Fruit fly (Drosophila melanogaster): ENCODE results near the gene CG14262.

The CG14262 gene

DNA sequence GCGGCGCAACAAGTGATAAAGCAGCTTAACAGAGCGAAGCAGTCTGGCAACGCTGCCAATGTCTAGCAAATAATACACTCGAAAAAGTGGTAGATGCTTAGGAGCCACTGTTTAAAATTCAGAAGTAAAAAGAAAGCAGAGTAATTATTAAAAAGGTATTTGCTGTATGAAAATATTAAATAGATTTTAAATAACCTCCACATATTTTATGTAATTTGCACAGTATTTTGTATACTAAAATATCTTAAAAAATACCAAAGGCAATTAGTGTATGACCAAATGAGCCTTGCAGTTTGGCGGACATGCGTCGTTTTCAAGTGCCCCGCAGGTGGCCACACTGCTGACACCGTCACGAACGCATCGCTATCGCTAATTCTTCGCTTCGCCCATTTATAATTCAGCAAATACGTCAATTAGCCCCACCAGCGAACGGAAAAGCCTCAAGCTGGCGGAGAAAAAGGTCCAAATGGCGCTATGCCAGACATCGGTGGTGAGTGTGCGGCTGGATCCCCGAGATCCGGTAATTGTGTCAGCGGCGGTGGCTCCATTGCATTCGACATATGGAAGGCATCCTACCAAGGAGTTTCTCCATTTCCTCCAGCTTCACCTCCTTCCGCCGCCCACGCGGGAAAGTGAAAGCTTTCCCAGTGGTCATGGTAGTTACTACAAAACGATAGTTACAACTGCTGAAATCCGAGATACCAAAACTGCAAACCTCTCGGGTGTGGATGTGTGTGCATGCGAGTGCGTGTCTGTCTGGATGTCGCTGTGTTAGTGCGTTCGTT lies 11.9 kb downstream of the CG14262 start, which contains the start of gene pll (continued):
- TF ChIP-seq CG2889 (GFP tag; IDR thresholded peaks at IDR 0.05): peak; percentile 84
- peak; percentile 61 for TF ChIP-seq Scr (GFP tag; IDR thresholded peaks at IDR 0.05; ENCODE audit: partially characterized antibody)
- TF ChIP-seq pfk (GFP tag; optimal IDR thresholded peaks at IDR 0.05): no peak
- peak; percentile 2 for TF ChIP-seq btn (GFP tag; optimal IDR thresholded peaks at IDR 0.05)
- TF ChIP-seq Ravus (GFP tag; IDR thresholded peaks at IDR 0.05): peak; percentile 46; the same call in 1 of the 2 replicates
- peak; percentile 55; the same call in 1 of the 2 replicates for TF ChIP-seq sens-2 (GFP tag; IDR thresholded peaks at IDR 0.05)
- peak; percentile 86 for TF ChIP-seq CG14710 (tag; optimal IDR thresholded peaks at IDR 0.05)
- peak; percentile 72; the same call in 2 of the 3 replicates for TF ChIP-seq CG6175 (GFP tag; IDR thresholded peaks at IDR 0.05)
- no peak for TF ChIP-seq Sry-β (GFP tag; optimal IDR thresholded peaks at IDR 0.05)
- TF ChIP-seq crp (GFP tag; optimal IDR thresholded peaks at IDR 0.05): peak in 1 of 2 experiments; percentile 36
- TF ChIP-seq Bteb2 (GFP tag; optimal IDR thresholded peaks at IDR 0.05): peak; percentile 81
- no peak for TF ChIP-seq D19A (tag; optimal IDR thresholded peaks at IDR 0.05)
- no peak for TF ChIP-seq Kr (GFP tag; optimal IDR thresholded peaks at IDR 0.05)
- peak; percentile 81 for TF ChIP-seq CG4404 (GFP tag; IDR thresholded peaks at IDR 0.05)
- no peak for TF ChIP-seq Lpt (GFP tag; optimal IDR thresholded peaks at IDR 0.05)
- peak; percentile 84 for TF ChIP-seq H2.0 (GFP tag; IDR thresholded peaks at IDR 0.05)
- TF ChIP-seq CG18262 (tag; optimal IDR thresholded peaks at IDR 0.05): peak; percentile 74
- TF ChIP-seq crol (GFP tag; IDR thresholded peaks at IDR 0.05): no peak
- TF ChIP-seq vnd (GFP tag; IDR thresholded peaks at IDR 0.05; ENCODE audit: partially characterized antibody): 0 out of 3 replicates have a peak, but pooled peaks have one; percentile 9
- TF ChIP-seq cas (GFP tag; IDR thresholded peaks at IDR 0.05): peak; percentile 71
- TF ChIP-seq MBD-R2 (GFP tag; IDR thresholded peaks at IDR 0.05): peak; percentile 89
- peak; percentile 5 for TF ChIP-seq Atf3 (GFP tag; optimal IDR thresholded peaks at IDR 0.05)
- peak; percentile 71 for TF ChIP-seq Camta (GFP tag; optimal IDR thresholded peaks at IDR 0.05)
- TF ChIP-seq CG16779 (GFP tag; IDR thresholded peaks at IDR 0.05): peak; percentile 86
- peak; percentile 34 for TF ChIP-seq BtbVII (GFP tag; optimal IDR thresholded peaks at IDR 0.05)
- TF ChIP-seq lilli (GFP tag; optimal IDR thresholded peaks at IDR 0.05): peak; percentile 89
- TF ChIP-seq CG1792 (GFP tag; optimal IDR thresholded peaks at IDR 0.05): peak; percentile 26
- TF ChIP-seq zfh2 (GFP tag; optimal IDR thresholded peaks at IDR 0.05): peak; percentile 66
- peak; percentile 62 for TF ChIP-seq Oli (tag; optimal IDR thresholded peaks at IDR 0.05)
- TF ChIP-seq HHEX (GFP tag; optimal IDR thresholded peaks at IDR 0.05): peak; percentile 51
- peak; percentile 69 to 74 for TF ChIP-seq chif (GFP tag; optimal IDR thresholded peaks at IDR 0.05)
- peak; percentile 85 for TF ChIP-seq CG9215 (GFP tag; IDR thresholded peaks at IDR 0.05)
- peak; percentile 90 for TF ChIP-seq E2f1 (GFP tag; IDR thresholded peaks at IDR 0.05)
- TF ChIP-seq CG12659 (GFP tag; optimal IDR thresholded peaks at IDR 0.05): peak; percentile 93
- no peak for TF ChIP-seq CG17912 (GFP tag; optimal IDR thresholded peaks at IDR 0.05)
- TF ChIP-seq CG15011 (GFP tag; optimal IDR thresholded peaks at IDR 0.05): no peak
- TF ChIP-seq zen2 (GFP tag; IDR thresholded peaks at IDR 0.05; ENCODE audit: partially characterized antibody): no peak
- peak; percentile 80 for TF ChIP-seq CG7357 (GFP tag; IDR thresholded peaks at IDR 0.05)
- peak; percentile 68 for TF ChIP-seq CG4820 (GFP tag; optimal IDR thresholded peaks at IDR 0.05)
- no peak for TF ChIP-seq hb (GFP tag; IDR thresholded peaks at IDR 0.05; ENCODE audit: partially characterized antibody)
- peak; percentile 10 for TF ChIP-seq Mes4 (GFP tag; optimal IDR thresholded peaks at IDR 0.05)
- TF ChIP-seq CG2875 (GFP tag; optimal IDR thresholded peaks at IDR 0.05): no peak
- TF ChIP-seq CG6813 (GFP tag; optimal IDR thresholded peaks at IDR 0.05): peak; percentile 39
- no peak for TF ChIP-seq eve (GFP tag; optimal IDR thresholded peaks at IDR 0.05)
- peak; percentile 82 for TF ChIP-seq PHDP (tag; optimal IDR thresholded peaks at IDR 0.05)
- TF ChIP-seq tio (GFP tag; optimal IDR thresholded peaks at IDR 0.05): no peak
- TF ChIP-seq CG7839 (tag; optimal IDR thresholded peaks at IDR 0.05): no peak
- TF ChIP-seq CG2120 (GFP tag; optimal IDR thresholded peaks at IDR 0.05): peak; percentile 92
- TF ChIP-seq Hsf (GFP tag; optimal IDR thresholded peaks at IDR 0.05): peak; percentile 84
